Worm (Caenorhabditis elegans): ENCODE results near the gene srr-7.

- TF ChIP-seq mes-4 (tag; optimal IDR thresholded peaks at IDR 0.05) (no peak), F55B11.4 (tag; optimal IDR thresholded peaks at IDR 0.05; ENCODE audit: borderline replicate concordance, insufficient read depth) (no peak), unc-62 (GFP tag; optimal IDR thresholded peaks at IDR 0.05) (no peak), ama-1 (optimal IDR thresholded peaks at IDR 0.05) (no peak), ama-1 (GFP tag; optimal IDR thresholded peaks at IDR 0.05) (no peak), F22D6.2 (tag; optimal IDR thresholded peaks at IDR 0.05) (no peak), bed-1 (GFP tag; IDR thresholded peaks at IDR 0.05) (no peak), F57A8.1 (GFP tag; optimal IDR thresholded peaks at IDR 0.05) (no peak), snpc-3.4 (tag; optimal IDR thresholded peaks at IDR 0.05) (no peak), egl-44 (GFP tag; IDR thresholded peaks at IDR 0.05) (no peak), snpc-4 (GFP tag; optimal IDR thresholded peaks at IDR 0.05) (no peak), snpc-4 (tag; optimal IDR thresholded peaks at IDR 0.05) (no peak)
These were observed 642 bp upstream of the srr-7 start, which contains the start of gene srj-27 for ce11 chrV:15127413-15127812.

Data from whole organism, young adult.